Worm (Caenorhabditis elegans) whole organism, young adult: ENCODE measurements around the gene K11H3.3.

Source experiments
- B0019.2 ChIP-seq: fragments of 200-800 bp; sonication (Bioruptor generic); conservative IDR thresholded peaks from 2 replicates; pipeline ENCODE4 v1.3.6; 2022; ENCODE audit warnings: missing genetic modification reagents, missing genetic modification characterization, missing compliant biosample characterization
- D2030.7 ChIP-seq: fragments of 200-800 bp; sonication (Bioruptor generic); IDR thresholded peaks from 2 replicates; pipeline ENCODE4 v1.3.6; 2022; ENCODE audit warnings: missing genetic modification reagents, missing genetic modification characterization, missing compliant biosample characterization
- F22D6.2 ChIP-seq: sonication (generic microtip); optimal IDR thresholded peaks from 2 replicates; lab custom pipeline; 2016; ENCODE audit warnings: mild to moderate bottlenecking, missing genetic modification characterization, missing compliant biosample characterization
- F23B12.7 ChIP-seq: sonication (generic microtip); optimal IDR thresholded peaks from 2 replicates; lab custom pipeline; 2017; ENCODE audit warnings: missing genetic modification characterization, mild to moderate bottlenecking, missing compliant biosample characterization, antibody characterized with exemption, moderate library complexity; ENCODE audit not compliant: insufficient read depth
- F57A8.1 ChIP-seq: fragments of 200-800 bp; sonication (Bioruptor generic); optimal IDR thresholded peaks from 2 replicates; lab custom pipeline; 2018; ENCODE audit warnings: mild to moderate bottlenecking, missing genetic modification characterization, moderate library complexity, missing compliant biosample characterization
- F57C9.4 ChIP-seq: sonication (generic microtip); optimal IDR thresholded peaks from 2 replicates; lab custom pipeline; 2017; ENCODE audit warnings: mild to moderate bottlenecking, missing genetic modification characterization, missing compliant biosample characterization
- Y53G8AR.9 ChIP-seq: fragments of 200-800 bp; sonication (Bioruptor generic); conservative IDR thresholded peaks from 2 replicates; pipeline ENCODE4 v1.3.6; 2022; ENCODE audit warnings: missing genetic modification reagents, missing genetic modification characterization, missing compliant biosample characterization
- ama-1 ChIP-seq, 3 experiments: fragments of 150-350 bp in 1 of 3; sonication (generic microtip) in 2 of 3; optimal IDR thresholded peaks; 2 replicates each; lab custom pipeline; 2014 to 2018; ENCODE audit warnings: missing biosample characterization in 2 of 3, missing genetic modification characterization in 2 of 3, missing genetic modification reagents in 2 of 3
- attf-5 ChIP-seq: fragments of 200-800 bp; sonication (Bioruptor generic); optimal IDR thresholded peaks from 2 replicates; lab custom pipeline; 2018; ENCODE audit warnings: mild to moderate bottlenecking, missing genetic modification characterization, missing compliant biosample characterization
- attf-6 ChIP-seq: fragments of 200-800 bp; sonication (Bioruptor generic); IDR thresholded peaks from 2 replicates; pipeline ENCODE4 v1.3.6; 2022; ENCODE audit warnings: missing genetic modification reagents, missing genetic modification characterization, missing compliant biosample characterization
- bed-2 ChIP-seq: fragments of 200-800 bp; sonication (Bioruptor generic); IDR thresholded peaks from 2 replicates; pipeline ENCODE4 v1.3.6; 2022; ENCODE audit warnings: missing genetic modification reagents, missing genetic modification characterization, missing compliant biosample characterization
- cebp-1 ChIP-seq, 2 experiments: fragments of 200-800 bp in 1 of 2; sonication (Bioruptor generic) in 1 of 2; sonication (generic microtip) in 1 of 2; IDR thresholded peaks in 1 of 2; optimal IDR thresholded peaks in 1 of 2; 2 replicates each; pipeline versions ENCODE4 v1.3.6 to Lab custom; 2017 to 2022; ENCODE audit warnings: missing compliant biosample characterization in 2 of 2, missing genetic modification characterization in 2 of 2, mild to moderate bottlenecking in 1 of 2, missing genetic modification reagents in 1 of 2, moderate library complexity in 1 of 2
- cebp-2 ChIP-seq: fragments of 200-800 bp; sonication (Bioruptor generic); IDR thresholded peaks from 2 replicates; pipeline ENCODE4 v1.3.6; 2022; ENCODE audit warnings: missing genetic modification characterization, missing compliant biosample characterization
- ceh-40 ChIP-seq: fragments of 200-800 bp; sonication (Bioruptor generic); IDR thresholded peaks from 2 replicates; pipeline ENCODE4 v1.3.6; 2022; ENCODE audit warnings: missing genetic modification characterization, missing compliant biosample characterization
- ceh-91 ChIP-seq: fragments of 200-800 bp; sonication (Bioruptor generic); IDR thresholded peaks from 2 replicates; pipeline ENCODE4 v1.3.6; 2022; ENCODE audit warnings: missing genetic modification reagents, missing genetic modification characterization, missing compliant biosample characterization
- chd-7 ChIP-seq: sonication (generic microtip); optimal IDR thresholded peaks from 2 replicates; lab custom pipeline; 2016; ENCODE audit warnings: mild to moderate bottlenecking, missing genetic modification characterization, moderate library complexity, missing compliant biosample characterization
- dox-1 ChIP-seq: fragments of 200-800 bp; sonication (Bioruptor generic); IDR thresholded peaks from 2 replicates; pipeline ENCODE4 v1.3.6; 2022; ENCODE audit warnings: missing genetic modification reagents, missing genetic modification characterization, missing compliant biosample characterization
- gei-17 ChIP-seq: fragments of 200-800 bp; sonication (Bioruptor generic); optimal IDR thresholded peaks from 2 replicates; lab custom pipeline; 2018; ENCODE audit warnings: mild to moderate bottlenecking, missing genetic modification characterization, missing compliant biosample characterization
- him-1 ChIP-seq: sonication (generic microtip); optimal IDR thresholded peaks from 2 replicates; lab custom pipeline; 2016; ENCODE audit warnings: missing genotype, missing genetic modification reagents, missing genetic modification characterization, missing compliant biosample characterization
- hsf-1 ChIP-seq: fragments of 200-800 bp; sonication (Bioruptor generic); IDR thresholded peaks from 2 replicates; pipeline ENCODE4 v1.3.6; 2022; ENCODE audit warnings: missing genetic modification reagents, missing genetic modification characterization, missing compliant biosample characterization
- lag-1 ChIP-seq: fragments of 200-800 bp; sonication (Bioruptor generic); IDR thresholded peaks from 2 replicates; pipeline ENCODE4 v1.3.6; 2022; ENCODE audit warnings: missing genetic modification reagents, missing genetic modification characterization, missing compliant biosample characterization
- let-526 ChIP-seq: fragments of 200-800 bp; sonication (Bioruptor generic); IDR thresholded peaks from 2 replicates; pipeline ENCODE4 v1.3.6; 2022; ENCODE audit warnings: missing genetic modification reagents, missing genetic modification characterization, missing compliant biosample characterization
- lin-35 ChIP-seq, 3 experiments: fragments of 150-350 bp in 2 of 3; sonication (generic microtip) in 1 of 3; optimal IDR thresholded peaks; 2 replicates each; lab custom pipeline; 2014 to 2018; ENCODE audit warnings: missing biosample characterization in 3 of 3, missing genetic modification characterization in 3 of 3, missing genetic modification reagents in 3 of 3
- lin-54 ChIP-seq: fragments of 200-800 bp; sonication (Bioruptor generic); optimal IDR thresholded peaks from 2 replicates; lab custom pipeline; 2018; ENCODE audit warnings: mild to moderate bottlenecking, missing genetic modification characterization, missing compliant biosample characterization
- lsl-1 ChIP-seq: fragments of 200-800 bp; sonication (Bioruptor generic); optimal IDR thresholded peaks from 2 replicates; lab custom pipeline; 2018; ENCODE audit warnings: mild to moderate bottlenecking, missing genetic modification characterization, moderate library complexity, missing compliant biosample characterization
- mel-28 ChIP-seq: sonication (generic microtip); optimal IDR thresholded peaks from 2 replicates; lab custom pipeline; 2016; ENCODE audit warnings: borderline replicate concordance, mild to moderate bottlenecking, missing genetic modification characterization, missing compliant biosample characterization
- mxl-1 ChIP-seq: sonication (generic microtip); optimal IDR thresholded peaks from 2 replicates; lab custom pipeline; 2016; ENCODE audit warnings: missing genetic modification characterization, missing compliant biosample characterization
- nfya-2 ChIP-seq: fragments of 200-800 bp; sonication (Bioruptor generic); IDR thresholded peaks from 2 replicates; pipeline ENCODE4 v1.3.6; 2022; ENCODE audit warnings: missing genetic modification reagents, missing genetic modification characterization, missing compliant biosample characterization
- nhr-179 ChIP-seq: sonication (generic microtip); optimal IDR thresholded peaks from 2 replicates; lab custom pipeline; 2016; ENCODE audit warnings: mild to moderate bottlenecking, missing genetic modification characterization, missing compliant biosample characterization
- nhr-27 ChIP-seq: fragments of 200-800 bp; sonication (Bioruptor generic); optimal IDR thresholded peaks from 2 replicates; lab custom pipeline; 2018; ENCODE audit warnings: mild to moderate bottlenecking, missing genetic modification characterization, moderate library complexity, missing compliant biosample characterization
- nhr-80 ChIP-seq: sonication (generic microtip); optimal IDR thresholded peaks from 2 replicates; lab custom pipeline; 2016; ENCODE audit warnings: missing genetic modification characterization, missing compliant biosample characterization
- pha-4 ChIP-seq: fragments of 150-350 bp; sonication (generic microtip); optimal IDR thresholded peaks from 2 replicates; lab custom pipeline; 2014; ENCODE audit warnings: missing biosample characterization, missing genetic modification reagents, missing genetic modification characterization
- sdz-38 ChIP-seq: sonication (generic microtip); optimal IDR thresholded peaks from 2 replicates; lab custom pipeline; 2016; ENCODE audit warnings: missing genotype, missing genetic modification characterization, missing compliant biosample characterization
- sea-2 ChIP-seq: fragments of 200-800 bp; sonication (Bioruptor generic); IDR thresholded peaks from 2 replicates; pipeline ENCODE4 v1.3.6; 2022; ENCODE audit warnings: missing genetic modification characterization, missing compliant biosample characterization
- snpc-3.4 ChIP-seq: sonication (generic microtip); optimal IDR thresholded peaks from 2 replicates; lab custom pipeline; 2017; ENCODE audit warnings: missing genetic modification characterization, mild to moderate bottlenecking, missing compliant biosample characterization, antibody characterized with exemption, moderate library complexity, missing genotype, missing genetic modification reagents
- tlf-1 ChIP-seq: fragments of 200-800 bp; sonication (Bioruptor generic); optimal IDR thresholded peaks from 2 replicates; lab custom pipeline; 2018; ENCODE audit warnings: mild to moderate bottlenecking, missing genetic modification characterization, missing compliant biosample characterization
- ztf-26 ChIP-seq: sonication (generic microtip); optimal IDR thresholded peaks from 2 replicates; lab custom pipeline; 2017; ENCODE audit warnings: missing genetic modification characterization, missing compliant biosample characterization
- ztf-28 ChIP-seq: fragments of 200-800 bp; sonication (Bioruptor generic); IDR thresholded peaks from 2 replicates; pipeline ENCODE4 v1.3.6; 2022; ENCODE audit warnings: missing genetic modification reagents, missing genetic modification characterization, missing compliant biosample characterization

Gene K11H3.3

DNA sequence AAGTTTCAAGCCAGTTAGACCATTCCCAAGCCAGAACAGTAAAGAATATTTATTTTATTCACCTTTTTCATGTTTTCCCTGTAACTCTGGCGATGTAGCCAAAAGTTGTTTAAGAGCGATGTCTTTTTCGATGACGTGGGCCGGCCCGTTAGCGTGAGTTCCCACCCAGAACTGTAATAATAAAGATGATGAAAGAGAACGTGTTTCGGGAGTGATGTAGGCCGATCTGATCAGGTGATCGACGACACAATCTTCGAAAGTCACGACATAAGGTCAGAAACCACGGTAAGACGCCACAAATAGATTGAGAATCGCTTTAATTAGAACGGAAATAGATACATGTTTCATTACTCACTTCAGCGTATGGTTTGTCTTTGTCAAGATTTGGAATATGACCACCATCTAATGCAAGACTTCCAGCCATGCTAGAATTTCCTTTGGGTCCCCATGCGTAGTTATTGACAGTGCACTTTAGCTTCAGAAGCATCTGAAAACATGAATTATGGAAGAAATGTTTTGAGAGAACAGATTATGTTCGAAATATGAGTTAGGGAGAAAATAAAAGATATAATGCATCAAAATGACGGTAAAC lies 44.6 kb upstream of the K11H3.3 start, which contains the start of gene ZK632.4:
ZK632.4 (minus strand) TSS at position 487 of the 592 bp plus-strand sequence.
- TF ChIP-seq sdz-38 (tag; lab: Kevin White, UChicago): no peak
- no peak for TF ChIP-seq bed-2 (GFP tag; lab: Robert Waterston, UW)
- TF ChIP-seq cebp-1 (GFP tag; IDR thresholded peaks at IDR 0.05; lab: Robert Waterston, UW): no peak
- peak; percentile 41 for TF ChIP-seq cebp-1 (tag; optimal IDR thresholded peaks at IDR 0.05; lab: Kevin White, UChicago)
- TF ChIP-seq, all 124 proteins: peak for 1

DNA sequence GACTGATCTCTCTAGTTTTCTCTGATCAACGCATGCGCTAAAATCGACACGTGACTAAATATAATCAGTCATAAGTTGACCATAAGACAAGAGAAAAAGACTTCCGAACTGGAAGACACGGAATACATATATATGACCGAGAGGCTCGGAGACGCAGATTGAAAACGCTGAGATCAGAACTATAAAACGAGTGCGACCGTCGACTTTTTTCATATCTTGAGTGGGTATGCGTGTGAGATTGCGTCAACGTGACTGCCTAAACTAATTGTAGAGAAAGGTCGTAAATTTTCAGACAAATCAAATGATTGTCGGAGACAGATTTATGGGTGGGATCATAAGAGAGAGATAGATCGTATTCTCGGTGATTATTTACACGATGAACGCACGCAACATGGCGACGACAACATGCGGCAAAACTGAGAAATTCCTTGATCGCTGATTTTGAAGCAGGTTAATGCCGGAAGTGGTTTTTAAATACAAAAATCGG lies 44.1 kb upstream of the K11H3.3 start:
- TF ChIP-seq attf-5 (GFP tag; lab: Kevin White, UChicago) (peak; percentile 47), tlf-1 (no peak), chd-7 (no peak), F23B12.7 (tag; lab: Kevin White, UChicago) (no peak), lag-1 (no peak), mel-28 (no peak), B0019.2 (GFP tag; lab: Robert Waterston, UW) (no peak), him-1 (tag; lab: Kevin White, UChicago) (no peak), gei-17 (GFP tag; lab: Kevin White, UChicago) (no peak), nhr-80 (peak; percentile 51), ceh-40 (GFP tag; lab: Robert Waterston, UW) (no peak), attf-6 (GFP tag; lab: Robert Waterston, UW) (no peak), hsf-1 (no peak), Y53G8AR.9 (0 out of 2 replicates have a peak, but pooled peaks have one; percentile 15), nhr-27 (tag; lab: Kevin White, UChicago) (no peak), mxl-1 (tag; lab: Kevin White, UChicago) (no peak), let-526 (GFP tag; lab: Robert Waterston, UW) (no peak), ama-1 (optimal IDR thresholded peaks at IDR 0.05; lab: Kevin White, UChicago) (peak; percentile 21), ama-1 (GFP tag; optimal IDR thresholded peaks at IDR 0.05; lab: Kevin White, UChicago) (no peak), ztf-28 (GFP tag; lab: Robert Waterston, UW) (no peak), nhr-179 (tag; lab: Kevin White, UChicago) (no peak), F22D6.2 (no peak), nfya-2 (GFP tag; lab: Robert Waterston, UW) (no peak), D2030.7 (GFP tag; lab: Robert Waterston, UW) (no peak), lsl-1 (GFP tag; lab: Kevin White, UChicago) (no peak), cebp-1 (GFP tag; IDR thresholded peaks at IDR 0.05; lab: Robert Waterston, UW) (no peak), cebp-1 (tag; optimal IDR thresholded peaks at IDR 0.05; lab: Kevin White, UChicago) (peak; percentile 4), ceh-91 (no peak), lin-35 (GFP tag; optimal IDR thresholded peaks at IDR 0.05; lab: Kevin White, UChicago) (no peak), dox-1 (GFP tag; lab: Robert Waterston, UW) (no peak), snpc-3.4 (tag; lab: Kevin White, UChicago) (no peak), F57A8.1 (no peak), F57C9.4 (tag; lab: Kevin White, UChicago) (no peak), cebp-2 (no peak), ztf-26 (tag; lab: Kevin White, UChicago) (peak; percentile 26), lin-54 (no peak), pha-4 (tag; lab: Kevin White, UChicago) (no peak), sea-2 (no peak)
